Worm (Caenorhabditis elegans) whole organism, L4/young adult: ENCODE measurements around the gene pals-26.

ENCODE experiments used
- W03F9.2 ChIP-seq: fragments of 150-350 bp; optimal IDR thresholded peaks from 2 replicates; lab custom pipeline; 2014; ENCODE audit warnings: missing biosample characterization, missing genetic modification characterization
- dao-5 ChIP-seq: sonication (generic microtip); optimal IDR thresholded peaks from 2 replicates; lab custom pipeline; 2016; ENCODE audit warnings: missing genotype, missing genetic modification characterization, moderate library complexity, missing compliant biosample characterization
- him-1 ChIP-seq: sonication (generic microtip); optimal IDR thresholded peaks from 2 replicates; lab custom pipeline; 2016; ENCODE audit warnings: missing genotype, missing genetic modification reagents, missing genetic modification characterization, missing compliant biosample characterization

ce11 chrIII:4357438-4357837 is 17.5 kb upstream of the pals-26 start:
- no peak for TF ChIP-seq W03F9.2 (tag; lab: Kevin White, UChicago)
- no peak for TF ChIP-seq him-1 (tag; lab: Kevin White, UChicago)
- no peak for TF ChIP-seq dao-5
